Fruit fly (Drosophila melanogaster): ENCODE results near the gene eya.

The eya gene

DNA sequence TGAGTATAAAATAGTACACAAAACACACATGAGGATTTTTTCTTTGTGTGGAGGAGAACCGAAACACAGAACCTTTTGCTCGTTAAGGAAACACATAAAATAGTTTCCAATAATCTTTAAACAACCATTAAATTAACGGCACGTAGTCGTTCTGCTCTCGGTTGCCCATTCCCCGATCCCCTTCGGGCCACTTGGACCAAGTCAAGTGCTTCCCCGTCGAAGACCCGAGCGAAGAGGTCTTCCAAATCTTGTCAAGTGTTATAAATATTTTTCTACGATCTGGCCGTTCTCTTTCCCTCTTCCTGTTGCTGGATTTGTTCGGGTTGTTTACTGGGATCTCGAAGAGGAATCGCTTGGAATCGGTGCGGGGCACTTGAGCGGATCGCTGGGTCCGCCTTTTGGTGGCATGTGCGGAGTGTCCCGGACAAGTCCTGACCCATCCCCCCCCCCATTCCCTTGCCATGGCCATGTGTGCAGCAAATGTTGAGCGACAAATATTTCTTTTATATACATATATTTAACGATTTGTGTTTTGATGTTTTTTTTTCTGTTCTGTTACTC is 15.7 kb downstream of the eya start:
- TF ChIP-seq CG8478 (optimal IDR thresholded peaks at IDR 0.05): no peak
- TF ChIP-seq pan (optimal IDR thresholded peaks at IDR 0.05): no peak
- no peak for TF ChIP-seq usp (GFP tag; optimal IDR thresholded peaks at IDR 0.05)
- TF ChIP-seq psq (optimal IDR thresholded peaks at IDR 0.05): no peak
- no peak for TF ChIP-seq Dll (optimal IDR thresholded peaks at IDR 0.05)
- no peak for TF ChIP-seq EcR (GFP tag; optimal IDR thresholded peaks at IDR 0.05)

DNA sequence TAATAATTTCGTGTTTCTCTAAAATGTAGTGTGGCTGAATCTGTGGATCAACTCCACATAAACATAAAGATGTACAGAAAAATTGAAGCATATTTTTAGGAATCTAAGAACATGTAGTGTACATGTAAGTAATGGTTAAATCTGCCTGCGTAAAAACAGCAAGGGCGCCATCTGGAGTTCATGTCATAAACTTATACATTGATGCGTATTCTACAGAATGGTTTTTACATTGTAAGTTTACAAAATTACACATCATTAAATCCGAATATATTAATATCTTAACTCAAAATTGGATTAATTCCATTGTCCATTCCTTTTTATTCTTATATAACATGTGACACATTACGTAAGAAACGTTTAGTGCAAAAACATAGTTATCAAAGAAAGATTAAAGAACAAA is 19.8 kb downstream of the eya start:
- TF ChIP-seq pan (optimal IDR thresholded peaks at IDR 0.05): no peak
- TF ChIP-seq psq (optimal IDR thresholded peaks at IDR 0.05): no peak
- TF ChIP-seq EcR (GFP tag; optimal IDR thresholded peaks at IDR 0.05): no peak
- TF ChIP-seq Dll (optimal IDR thresholded peaks at IDR 0.05): no peak

DNA sequence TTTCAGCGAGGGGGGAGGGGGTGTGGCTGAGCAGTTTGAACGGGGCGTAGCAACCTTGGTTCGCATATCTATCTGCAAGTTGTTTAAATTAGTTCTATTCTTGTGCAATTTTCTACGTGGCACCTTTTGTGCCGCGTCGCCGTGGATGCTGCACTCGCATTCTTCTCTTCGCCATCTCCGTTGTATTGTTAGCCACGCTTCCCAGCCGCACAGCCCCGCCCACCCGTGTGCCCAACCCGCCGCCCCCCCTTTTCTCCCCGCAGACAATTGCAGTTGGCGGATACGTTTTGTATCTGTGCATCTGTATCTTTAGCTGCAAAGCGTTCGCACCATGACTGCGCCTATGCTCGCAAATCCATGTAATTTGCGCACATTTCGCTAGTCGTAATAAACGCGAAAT is 32.8 kb downstream of the eya start:
- TF ChIP-seq Dll (optimal IDR thresholded peaks at IDR 0.05): no peak
- TF ChIP-seq psq (optimal IDR thresholded peaks at IDR 0.05): no peak
- TF ChIP-seq usp (GFP tag; optimal IDR thresholded peaks at IDR 0.05): no peak
- no peak for TF ChIP-seq CG8478 (optimal IDR thresholded peaks at IDR 0.05)
- TF ChIP-seq pan (optimal IDR thresholded peaks at IDR 0.05): no peak
- TF ChIP-seq EcR (GFP tag; optimal IDR thresholded peaks at IDR 0.05): no peak

DNA sequence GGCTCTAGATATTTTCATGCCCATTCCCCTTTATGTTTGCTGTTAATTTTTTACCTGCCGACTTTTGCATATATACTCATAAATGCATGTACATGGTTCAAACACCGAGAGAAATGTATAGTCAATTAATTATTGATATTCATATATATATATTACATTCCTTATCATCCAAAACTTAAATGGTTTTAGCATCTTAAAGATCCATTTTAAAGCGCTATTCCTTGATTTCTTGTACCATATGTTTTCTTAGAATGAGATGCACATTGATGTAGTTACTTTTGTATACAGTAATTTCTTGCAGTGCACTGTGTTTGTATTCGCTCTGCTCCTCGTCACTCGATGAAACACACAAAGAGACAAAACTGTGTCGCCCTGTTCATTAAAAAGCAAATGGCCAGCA is 38.1 kb downstream of the eya start:
- TF ChIP-seq psq (optimal IDR thresholded peaks at IDR 0.05) (no peak), usp (GFP tag; optimal IDR thresholded peaks at IDR 0.05) (no peak), Dll (optimal IDR thresholded peaks at IDR 0.05) (no peak), CG8478 (optimal IDR thresholded peaks at IDR 0.05) (no peak), EcR (GFP tag; optimal IDR thresholded peaks at IDR 0.05) (no peak), pan (optimal IDR thresholded peaks at IDR 0.05) (no peak)

DNA sequence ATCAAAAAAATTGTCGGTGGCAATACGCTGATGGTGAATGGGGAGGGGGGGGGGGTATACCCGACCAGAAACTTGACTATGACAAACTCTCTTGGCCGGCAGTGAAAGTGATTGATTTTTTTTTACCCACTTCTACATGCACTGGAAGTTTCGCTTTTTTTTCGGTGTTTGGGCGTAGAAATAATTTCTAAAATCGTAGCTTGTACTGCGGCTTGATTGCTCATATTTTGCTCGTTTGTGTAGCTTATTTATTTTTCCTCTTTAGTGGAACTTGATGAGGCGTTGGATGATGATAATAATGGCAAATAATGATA is 43.1 kb downstream of the eya start:
- TF ChIP-seq Dll (optimal IDR thresholded peaks at IDR 0.05) (no peak), EcR (GFP tag; optimal IDR thresholded peaks at IDR 0.05) (no peak), CG8478 (optimal IDR thresholded peaks at IDR 0.05) (no peak), psq (optimal IDR thresholded peaks at IDR 0.05) (no peak), pan (optimal IDR thresholded peaks at IDR 0.05) (no peak), usp (GFP tag; optimal IDR thresholded peaks at IDR 0.05) (no peak)

DNA sequence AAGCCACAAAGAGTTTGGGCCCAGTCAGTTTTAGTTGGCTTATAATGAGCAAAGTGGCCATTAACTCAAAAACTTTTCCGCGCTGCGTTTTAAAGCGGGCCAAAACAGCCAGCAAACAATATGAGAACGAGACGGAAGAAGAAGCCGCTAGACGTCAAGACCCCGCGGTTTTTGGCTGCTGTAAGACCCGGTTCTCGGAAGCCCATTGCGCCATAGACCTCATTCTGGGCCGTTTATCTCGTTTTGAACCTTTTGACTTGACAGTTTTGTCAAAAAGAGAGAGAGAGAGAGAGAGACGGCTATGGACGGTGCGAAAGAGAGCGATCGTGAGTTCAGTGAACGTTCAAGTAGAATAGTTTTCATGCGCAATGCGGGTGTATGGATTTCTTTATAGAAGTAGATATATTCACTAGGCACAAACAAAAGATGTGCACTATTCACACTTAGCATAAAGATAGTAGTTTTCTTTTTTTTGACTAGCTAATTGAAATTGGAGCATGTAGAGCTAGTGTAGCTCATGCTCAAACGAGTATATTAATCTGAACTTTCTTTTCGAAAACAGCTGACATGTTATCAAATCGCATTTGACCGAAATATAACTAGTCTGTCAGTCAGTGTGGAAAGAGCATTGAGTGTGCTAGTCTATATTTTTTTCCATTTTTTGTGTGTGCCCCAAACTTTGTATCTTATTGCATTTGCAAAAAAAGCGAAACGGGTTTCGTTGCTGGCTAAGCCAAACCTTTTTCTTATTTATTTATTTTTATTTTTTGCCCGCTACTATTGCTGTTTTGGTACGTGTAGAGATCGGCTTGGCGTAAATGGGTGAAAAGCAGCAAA is 43.7 kb downstream of the eya start:
- no peak for TF ChIP-seq psq (optimal IDR thresholded peaks at IDR 0.05)
- no peak for TF ChIP-seq pan (optimal IDR thresholded peaks at IDR 0.05)
- no peak for TF ChIP-seq EcR (GFP tag; optimal IDR thresholded peaks at IDR 0.05)
- no peak for TF ChIP-seq Dll (optimal IDR thresholded peaks at IDR 0.05)
- TF ChIP-seq CG8478 (optimal IDR thresholded peaks at IDR 0.05): no peak
- no peak for TF ChIP-seq usp (GFP tag; optimal IDR thresholded peaks at IDR 0.05)

DNA sequence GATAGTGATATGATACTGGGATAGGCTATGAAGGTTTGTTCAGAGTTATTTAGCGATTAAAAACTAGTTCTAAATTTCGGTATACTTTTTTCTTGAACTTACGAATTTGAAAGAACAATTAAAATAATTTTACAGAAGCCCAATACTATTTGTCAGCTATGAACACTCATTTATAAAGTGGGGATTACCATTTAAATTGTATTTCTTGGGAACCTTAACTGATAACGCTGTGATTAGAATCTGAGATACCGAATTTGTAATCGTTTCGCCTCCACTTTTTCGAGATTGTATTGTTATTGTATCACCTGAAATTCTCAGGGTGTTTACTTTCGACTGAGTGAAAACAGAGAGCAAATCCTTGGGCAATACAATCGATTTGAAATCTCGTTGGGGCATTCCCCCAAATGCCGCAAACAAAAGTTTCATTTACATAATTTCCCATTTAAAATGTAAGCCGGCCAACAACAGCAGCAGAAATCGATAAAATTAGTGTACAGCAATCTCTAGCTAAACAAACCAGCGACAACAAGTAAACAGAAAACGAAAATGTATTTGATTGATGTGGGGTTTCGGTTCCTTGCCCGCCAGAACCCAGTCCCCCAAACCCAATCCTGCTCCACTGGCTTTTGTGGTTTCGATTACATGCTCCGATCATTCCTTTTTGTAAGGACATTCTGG is 46.0 kb downstream of the eya start:
- TF ChIP-seq Dll (optimal IDR thresholded peaks at IDR 0.05) (no peak), psq (optimal IDR thresholded peaks at IDR 0.05) (no peak), pan (optimal IDR thresholded peaks at IDR 0.05) (no peak), EcR (GFP tag; optimal IDR thresholded peaks at IDR 0.05) (no peak), CG8478 (optimal IDR thresholded peaks at IDR 0.05) (no peak)

DNA sequence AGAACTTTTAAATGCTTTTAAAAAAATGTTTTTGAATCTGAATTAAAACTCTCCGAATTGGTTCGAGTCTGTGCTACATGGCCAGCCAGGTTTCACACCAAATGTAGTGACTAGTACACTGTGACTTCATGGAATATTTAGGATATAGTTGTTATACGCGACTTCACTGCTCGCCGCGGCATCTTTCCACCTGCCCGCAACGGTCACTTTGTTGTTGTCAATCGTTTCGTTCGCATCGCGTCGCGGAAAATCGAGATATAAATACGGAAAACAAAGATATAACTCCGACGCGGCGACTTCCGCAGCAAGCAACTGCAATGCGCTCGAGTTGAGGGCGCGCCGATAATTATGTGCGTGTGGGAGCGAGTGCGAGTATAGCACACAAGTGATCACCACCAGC is 48.3 kb downstream of the eya start, which contains the start of gene CG31637:
Gene CG31637, plus strand, starts transcription at position 200 of the 400 bp plus-strand sequence.
- TF ChIP-seq EcR (GFP tag; optimal IDR thresholded peaks at IDR 0.05): no peak
- TF ChIP-seq pan (optimal IDR thresholded peaks at IDR 0.05): no peak
- no peak for TF ChIP-seq CG8478 (optimal IDR thresholded peaks at IDR 0.05)
- TF ChIP-seq psq (optimal IDR thresholded peaks at IDR 0.05): no peak
- TF ChIP-seq Dll (optimal IDR thresholded peaks at IDR 0.05): no peak
- no peak for TF ChIP-seq usp (GFP tag; optimal IDR thresholded peaks at IDR 0.05)

DNA sequence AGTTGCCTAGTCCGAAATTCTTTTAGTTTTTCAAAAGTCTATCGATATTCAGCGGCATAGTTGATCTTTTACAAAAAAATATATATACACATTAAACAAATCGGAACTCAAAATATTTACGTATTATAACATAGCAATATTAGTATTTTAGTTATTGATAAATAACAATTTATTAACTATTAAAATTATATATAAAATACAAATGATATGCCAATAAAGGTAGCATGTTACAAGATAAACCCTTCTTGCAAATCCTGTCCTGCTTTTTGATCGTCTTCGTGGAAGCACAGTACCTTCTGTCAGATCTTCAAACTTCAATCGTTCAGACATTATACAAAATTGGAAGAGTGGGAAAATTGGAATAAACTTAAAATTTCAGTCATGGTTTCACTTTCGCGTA is 50.0 kb downstream of the eya start, which contains the start of gene CG9550:
Gene CG9550, plus strand, starts transcription at position 301 of the 400 bp plus-strand sequence.
- TF ChIP-seq psq (optimal IDR thresholded peaks at IDR 0.05): no peak
- TF ChIP-seq pan (optimal IDR thresholded peaks at IDR 0.05): no peak
- TF ChIP-seq EcR (GFP tag; optimal IDR thresholded peaks at IDR 0.05): no peak
- no peak for TF ChIP-seq usp (GFP tag; optimal IDR thresholded peaks at IDR 0.05)
- no peak for TF ChIP-seq Dll (optimal IDR thresholded peaks at IDR 0.05)
- no peak for TF ChIP-seq CG8478 (optimal IDR thresholded peaks at IDR 0.05)

DNA sequence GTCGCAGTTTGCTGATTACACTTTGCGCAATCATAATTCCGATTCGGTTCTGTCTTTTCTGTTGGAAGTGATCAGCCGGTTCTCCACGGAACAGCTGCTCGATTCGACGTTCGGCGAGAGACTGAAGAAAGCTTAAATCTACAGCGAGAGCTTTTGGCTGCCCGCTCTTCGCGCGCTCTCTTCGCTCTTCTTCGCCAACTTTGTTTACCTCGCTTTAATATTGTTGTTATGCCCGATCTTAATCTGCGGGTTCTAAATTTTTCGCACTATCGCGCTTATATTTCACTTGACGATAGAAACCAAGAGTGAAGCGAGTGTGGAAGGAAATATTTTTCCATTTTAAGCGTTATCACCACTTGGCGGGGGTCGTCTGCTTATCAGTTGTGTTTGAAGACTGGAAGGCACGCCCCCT is 52.4 kb downstream of the eya start, which contains the start of gene CG9547:
Gene CG9547, minus strand, starts transcription at position 128 of the 412 bp plus-strand sequence.
- TF ChIP-seq pan (optimal IDR thresholded peaks at IDR 0.05): no peak
- no peak for TF ChIP-seq usp (GFP tag; optimal IDR thresholded peaks at IDR 0.05)
- no peak for TF ChIP-seq EcR (GFP tag; optimal IDR thresholded peaks at IDR 0.05)
- TF ChIP-seq psq (optimal IDR thresholded peaks at IDR 0.05): no peak
- TF ChIP-seq CG8478 (optimal IDR thresholded peaks at IDR 0.05): no peak
- no peak for TF ChIP-seq Dll (optimal IDR thresholded peaks at IDR 0.05)

DNA sequence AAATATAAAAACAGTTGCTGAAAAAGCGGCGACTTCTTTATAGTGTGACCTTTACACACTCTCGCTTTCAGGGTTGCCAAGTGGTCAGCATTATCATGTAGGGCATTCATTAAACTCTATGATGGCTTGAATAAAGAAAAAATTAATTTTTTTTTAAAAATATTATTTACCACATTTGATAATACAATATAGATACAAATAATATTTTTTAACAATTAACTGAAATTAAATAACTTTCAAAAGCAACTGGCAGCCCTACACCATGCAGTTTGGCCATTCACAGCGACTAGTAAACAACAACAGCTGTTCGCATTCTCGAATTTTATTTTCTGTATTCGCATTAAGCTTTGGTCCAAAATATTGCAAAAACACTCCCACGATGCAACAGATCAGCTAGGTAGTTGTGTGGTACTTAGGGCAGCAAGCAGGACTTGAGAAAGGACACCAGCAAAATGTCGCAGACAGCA is 56.0 kb downstream of the eya start, which contains the start of the genes Phf5a and CG31638:
Gene Phf5a, minus strand, starts transcription at position 61 of the 467 bp plus-strand sequence.
Gene CG31638, plus strand, starts transcription at position 279 of the 467 bp plus-strand sequence.
- TF ChIP-seq psq (optimal IDR thresholded peaks at IDR 0.05) (no peak), pan (optimal IDR thresholded peaks at IDR 0.05) (no peak), CG8478 (optimal IDR thresholded peaks at IDR 0.05) (no peak), usp (GFP tag; optimal IDR thresholded peaks at IDR 0.05) (no peak), EcR (GFP tag; optimal IDR thresholded peaks at IDR 0.05) (no peak), Dll (optimal IDR thresholded peaks at IDR 0.05) (no peak)
